Fruit fly (Drosophila melanogaster) whole organism, embryonic: ENCODE results near the gene CG31926.

ENCODE experiments used
- Antp ChIP-seq: fragments of 200-800 bp; sonication (Bioruptor generic); optimal IDR thresholded peaks from 3 replicates; lab custom pipeline; 2016; ENCODE audit warnings: missing biosample characterization, missing genetic modification characterization
- Atf3 ChIP-seq: fragments of 200-800 bp; sonication (Bioruptor generic); optimal IDR thresholded peaks from 3 replicates; lab custom pipeline; 2016; ENCODE audit warnings: missing biosample characterization, missing genetic modification characterization
- BtbVII ChIP-seq: fragments of 200-800 bp; sonication (Bioruptor generic); optimal IDR thresholded peaks from 3 replicates; lab custom pipeline; 2017; ENCODE audit warnings: missing biosample characterization, mild to moderate bottlenecking, missing genetic modification characterization
- CG10366 ChIP-seq: fragments of 200-800 bp; sonication (Bioruptor generic); IDR thresholded peaks from 2 replicates; pipeline ENCODE4 v1.3.6; 2022; ENCODE audit warnings: missing biosample characterization, missing genetic modification characterization
- CG10959 ChIP-seq: fragments of 200-800 bp; sonication (Bioruptor generic); IDR thresholded peaks from 2 replicates; pipeline ENCODE4 v1.3.6; 2022; ENCODE audit warnings: missing biosample characterization, missing genetic modification characterization
- CG11093 ChIP-seq: fragments of 200-800 bp; sonication (Bioruptor generic); IDR thresholded peaks from 3 replicates; pipeline ENCODE4 v1.3.6; 2022; ENCODE audit warnings: missing biosample characterization, missing genetic modification characterization
- CG11247 ChIP-seq: fragments of 200-800 bp; sonication (Bioruptor generic); IDR thresholded peaks from 2 replicates; pipeline ENCODE4 v1.3.6; 2022; ENCODE audit warnings: missing biosample characterization, missing genetic modification characterization
- CG11560 ChIP-seq: fragments of 200-800 bp; sonication (Bioruptor generic); IDR thresholded peaks from 3 replicates; pipeline ENCODE4 v1.3.6; 2022; ENCODE audit warnings: missing biosample characterization, missing genetic modification characterization
- CG14014 ChIP-seq: fragments of 200-800 bp; sonication (Bioruptor generic); IDR thresholded peaks from 2 replicates; pipeline ENCODE4 v1.3.6; 2022; ENCODE audit warnings: missing biosample characterization, missing genetic modification characterization
- CG14441 ChIP-seq: fragments of 200-800 bp; sonication (Bioruptor generic); IDR thresholded peaks from 2 replicates; pipeline ENCODE4 v1.3.6; 2022; ENCODE audit warnings: missing biosample characterization, missing genetic modification characterization
- CG15514 ChIP-seq: fragments of 200-800 bp; sonication (Bioruptor generic); optimal IDR thresholded peaks from 3 replicates; lab custom pipeline; 2017; ENCODE audit warnings: missing biosample characterization, missing genetic modification characterization, mild to moderate bottlenecking, moderate library complexity, missing genetic modification reagents
- CG16863 ChIP-seq: fragments of 200-800 bp; sonication (Bioruptor generic); optimal IDR thresholded peaks from 3 replicates; lab custom pipeline; 2016; ENCODE audit warnings: missing biosample characterization, missing genetic modification characterization
- CG17359 ChIP-seq: fragments of 200-800 bp; sonication (Bioruptor generic); optimal IDR thresholded peaks from 3 replicates; lab custom pipeline; 2018; ENCODE audit warnings: missing biosample characterization, mild to moderate bottlenecking, missing genetic modification characterization, moderate library complexity
- CG17829 ChIP-seq: fragments of 200-800 bp; optimal IDR thresholded peaks from 2 replicates; lab custom pipeline; 2019; ENCODE audit warnings: missing biosample characterization, mild to moderate bottlenecking, missing genetic modification characterization, moderate library complexity
- CG18599 ChIP-seq: fragments of 200-800 bp; sonication (Bioruptor generic); optimal IDR thresholded peaks from 3 replicates; lab custom pipeline; 2017; ENCODE audit warnings: missing biosample characterization, missing genetic modification characterization, mild to moderate bottlenecking, moderate library complexity, missing genetic modification reagents
- CG2678 ChIP-seq: fragments of 200-800 bp; sonication (Bioruptor generic); optimal IDR thresholded peaks from 3 replicates; lab custom pipeline; 2019; ENCODE audit warnings: missing biosample characterization, mild to moderate bottlenecking, missing genetic modification characterization, moderate library complexity
- CG2889 ChIP-seq: fragments of 200-800 bp; sonication (Bioruptor generic); IDR thresholded peaks from 3 replicates; pipeline ENCODE4 v1.3.6; 2022; ENCODE audit warnings: missing biosample characterization, missing genetic modification characterization
- CG32532 ChIP-seq: fragments of 200-800 bp; sonication (Bioruptor generic); IDR thresholded peaks from 2 replicates; pipeline ENCODE4 v1.3.6; 2022; ENCODE audit warnings: missing biosample characterization, missing genetic modification characterization
- CG4282 ChIP-seq: fragments of 200-800 bp; sonication (Bioruptor generic); optimal IDR thresholded peaks from 2 replicates; lab custom pipeline; 2016; ENCODE audit warnings: missing biosample characterization, missing genetic modification characterization
- CG6654 ChIP-seq: fragments of 200-800 bp; sonication (Bioruptor generic); optimal IDR thresholded peaks from 2 replicates; lab custom pipeline; 2017; ENCODE audit warnings: missing biosample characterization, mild to moderate bottlenecking, missing genetic modification characterization
- CG9215 ChIP-seq: fragments of 200-800 bp; sonication (Bioruptor generic); IDR thresholded peaks from 2 replicates; pipeline ENCODE4 v1.3.6; 2022; ENCODE audit warnings: missing biosample characterization, missing genetic modification characterization
- Camta ChIP-seq: fragments of 200-800 bp; sonication (Bioruptor generic); optimal IDR thresholded peaks from 2 replicates; lab custom pipeline; 2016; ENCODE audit warnings: missing biosample characterization, missing genetic modification characterization
- D19A ChIP-seq: fragments of 200-800 bp; optimal IDR thresholded peaks from 3 replicates; lab custom pipeline; 2019; ENCODE audit warnings: missing biosample characterization, mild to moderate bottlenecking, missing genetic modification characterization, moderate library complexity
- D19B ChIP-seq: fragments of 200-800 bp; sonication (Bioruptor generic); optimal IDR thresholded peaks from 2 replicates; lab custom pipeline; 2017; ENCODE audit warnings: missing biosample characterization, mild to moderate bottlenecking, missing genetic modification characterization
- Ets97D ChIP-seq: fragments of 200-800 bp; sonication (Bioruptor generic); optimal IDR thresholded peaks from 3 replicates; lab custom pipeline; 2016; ENCODE audit warnings: missing biosample characterization, missing genetic modification characterization
- Gug ChIP-seq: fragments of 200-800 bp; sonication (Bioruptor generic); IDR thresholded peaks from 4 replicates; pipeline ENCODE4 v1.3.6; 2022; ENCODE audit warnings: missing biosample characterization, missing genetic modification characterization
- Kr ChIP-seq: fragments of 200-800 bp; sonication (Bioruptor generic); optimal IDR thresholded peaks from 2 replicates; lab custom pipeline; 2017; ENCODE audit warnings: missing biosample characterization, mild to moderate bottlenecking, missing genetic modification characterization
- NFAT ChIP-seq: fragments of 200-800 bp; sonication (Bioruptor generic); IDR thresholded peaks from 2 replicates; pipeline ENCODE4 v1.3.6; 2022; ENCODE audit warnings: missing biosample characterization, missing genetic modification characterization
- Opbp ChIP-seq: fragments of 200-800 bp; sonication (Bioruptor generic); IDR thresholded peaks from 3 replicates; pipeline ENCODE4 v1.3.6; 2022; ENCODE audit warnings: missing biosample characterization, missing genetic modification characterization; ENCODE audit not compliant: partially characterized antibody
- Rfx ChIP-seq: fragments of 200-800 bp; sonication (Bioruptor generic); IDR thresholded peaks from 2 replicates; pipeline ENCODE4 v1.3.6; 2022; ENCODE audit warnings: missing biosample characterization, missing genetic modification characterization
- Side ChIP-seq: fragments of 200-800 bp; sonication (Bioruptor generic); optimal IDR thresholded peaks from 2 replicates; lab custom pipeline; 2016; ENCODE audit warnings: missing biosample characterization, missing genetic modification characterization
- Taf1 ChIP-seq: fragments of 200-800 bp; sonication (Bioruptor generic); IDR thresholded peaks from 2 replicates; pipeline ENCODE4 v1.3.6; 2022; ENCODE audit warnings: missing biosample characterization, missing genetic modification characterization
- chinmo ChIP-seq: fragments of 200-800 bp; sonication (Bioruptor generic); IDR thresholded peaks from 4 replicates; pipeline ENCODE4 v1.3.6; 2022; ENCODE audit warnings: missing biosample characterization, missing genetic modification characterization; ENCODE audit not compliant: partially characterized antibody
- dmrt11E ChIP-seq: fragments of 200-800 bp; sonication (Bioruptor generic); optimal IDR thresholded peaks from 3 replicates; lab custom pipeline; 2018; ENCODE audit warnings: missing biosample characterization, mild to moderate bottlenecking, missing genetic modification characterization, moderate library complexity
- fd102C ChIP-seq: fragments of 200-800 bp; sonication (Bioruptor generic); optimal IDR thresholded peaks from 2 replicates; lab custom pipeline; 2018; ENCODE audit warnings: missing biosample characterization, mild to moderate bottlenecking, missing genetic modification characterization, moderate library complexity
- gcm ChIP-seq: fragments of 200-800 bp; sonication (Bioruptor generic); optimal IDR thresholded peaks from 2 replicates; lab custom pipeline; 2019; ENCODE audit warnings: missing biosample characterization, mild to moderate bottlenecking, missing genetic modification characterization, moderate library complexity
- gem ChIP-seq: fragments of 200-800 bp; sonication (Bioruptor generic); optimal IDR thresholded peaks from 2 replicates; lab custom pipeline; 2019; ENCODE audit warnings: missing biosample characterization, mild to moderate bottlenecking, missing genetic modification characterization, moderate library complexity
- ind ChIP-seq: fragments of 200-800 bp; sonication (Bioruptor generic); optimal IDR thresholded peaks from 3 replicates; lab custom pipeline; 2016; ENCODE audit warnings: missing biosample characterization, missing genetic modification characterization
- lmd ChIP-seq: fragments of 200-800 bp; sonication (Bioruptor generic); IDR thresholded peaks from 2 replicates; pipeline ENCODE4 v1.3.6; 2022; ENCODE audit warnings: missing biosample characterization, missing genetic modification characterization
- lola ChIP-seq, 3 experiments: fragments of >200 bp in 2 of 3; fragments of 200-800 bp in 1 of 3; sonication (Bioruptor generic) in 1 of 3; optimal IDR thresholded peaks; 2 replicates each; lab custom pipeline; 2017 to 2019; ENCODE audit warnings: missing biosample characterization in 3 of 3, missing genetic modification characterization in 3 of 3, mild to moderate bottlenecking in 1 of 3, moderate library complexity in 1 of 3
- oc ChIP-seq: fragments of 200-800 bp; sonication (Bioruptor generic); optimal IDR thresholded peaks from 2 replicates; lab custom pipeline; 2018; ENCODE audit warnings: missing biosample characterization, mild to moderate bottlenecking, missing genetic modification characterization, moderate library complexity
- pum ChIP-seq: fragments of 200-800 bp; sonication (Bioruptor generic); optimal IDR thresholded peaks from 2 replicates; lab custom pipeline; 2016; ENCODE audit warnings: missing biosample characterization, missing genetic modification characterization
- run ChIP-seq: fragments of 200-800 bp; sonication (Bioruptor generic); optimal IDR thresholded peaks from 3 replicates; lab custom pipeline; 2018; ENCODE audit warnings: missing biosample characterization, mild to moderate bottlenecking, missing genetic modification characterization
- sens ChIP-seq: fragments of 200-800 bp; sonication (Bioruptor generic); peaks from one replicate; lab custom pipeline; 2016; ENCODE audit warnings: missing biosample characterization, missing genetic modification characterization
- so ChIP-seq: fragments of 200-800 bp; sonication (Bioruptor generic); IDR thresholded peaks from 3 replicates; pipeline ENCODE4 v1.3.6; 2022; ENCODE audit warnings: missing biosample characterization, missing genetic modification characterization
- sqz ChIP-seq: fragments of 200-800 bp; sonication (Bioruptor generic); optimal IDR thresholded peaks from 3 replicates; lab custom pipeline; 2018; ENCODE audit warnings: missing biosample characterization, mild to moderate bottlenecking, missing genetic modification characterization
- ssp ChIP-seq: fragments of 200-800 bp; sonication (Bioruptor generic); IDR thresholded peaks from 2 replicates; pipeline ENCODE4 v1.3.6; 2022; ENCODE audit warnings: missing biosample characterization, missing genetic modification characterization
- tio ChIP-seq: fragments of 200-800 bp; sonication (Bioruptor generic); optimal IDR thresholded peaks from 2 replicates; lab custom pipeline; 2017; ENCODE audit warnings: missing biosample characterization, missing genetic modification characterization, inconsistent platforms
- trem ChIP-seq: fragments of 200-800 bp; optimal IDR thresholded peaks from 3 replicates; lab custom pipeline; 2019; ENCODE audit warnings: missing biosample characterization, mild to moderate bottlenecking, missing genetic modification characterization, moderate library complexity
- vfl ChIP-seq: fragments of 200-800 bp; sonication (Bioruptor generic); optimal IDR thresholded peaks from 2 replicates; lab custom pipeline; 2016; ENCODE audit warnings: missing biosample characterization, missing genetic modification characterization
- vvl ChIP-seq: fragments of 200-800 bp; sonication (Bioruptor generic); IDR thresholded peaks from 2 replicates; pipeline ENCODE4 v1.3.6; 2022; ENCODE audit warnings: missing biosample characterization, missing genetic modification characterization

CG31926 gene

DNA sequence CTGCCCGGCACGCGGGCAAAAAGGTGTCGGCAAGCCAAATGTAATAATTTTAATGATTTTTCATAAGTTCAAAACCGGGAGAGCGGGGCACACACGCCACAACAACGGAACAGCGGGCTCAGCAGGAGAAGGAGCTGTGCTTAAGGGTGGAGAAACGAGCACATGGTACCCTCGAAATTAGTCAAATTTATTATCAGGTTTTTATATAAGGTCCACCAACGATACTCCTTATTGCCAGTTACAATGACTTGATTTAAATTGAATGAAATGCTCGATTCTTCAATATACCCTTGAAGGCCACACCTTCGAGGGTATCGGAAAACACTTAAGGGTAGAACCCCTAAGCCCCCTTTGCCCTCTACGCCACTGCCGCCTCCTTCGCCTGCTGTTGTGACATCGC lies 21.8 kb upstream of the CG31926 start (continued):
- TF ChIP-seq trem (peak; percentile 5), vvl (GFP tag; lab: Robert Waterston, UW) (peak; percentile 80), CG4282 (GFP tag; lab: Kevin White, UChicago) (no peak), gcm (GFP tag; lab: Kevin White, UChicago) (peak; percentile 41), Kr (GFP tag; lab: Kevin White, UChicago) (peak; percentile 19), ind (GFP tag; lab: Kevin White, UChicago) (peak; percentile 27), Side (GFP tag; lab: Kevin White, UChicago) (peak; percentile 35), ssp (peak; percentile 31; the same call in 1 of the 2 replicates), tio (GFP tag; lab: Kevin White, UChicago) (peak; percentile 25), CG9215 (GFP tag; lab: Robert Waterston, UW) (peak; percentile 44; the same call in 1 of the 2 replicates), CG11247 (peak; percentile 46; the same call in 1 of the 2 replicates), CG17829 (tag; lab: Kevin White, UChicago) (peak; percentile 70), D19A (tag; lab: Kevin White, UChicago) (peak; percentile 46), Ets97D (GFP tag; lab: Kevin White, UChicago) (no peak), CG11093 (GFP tag; lab: Robert Waterston, UW) (0 out of 3 replicates have a peak, but pooled peaks have one; percentile 48), fd102C (GFP tag; lab: Kevin White, UChicago) (no peak), Camta (peak; percentile 26), lola (GFP tag; optimal IDR thresholded peaks at IDR 0.05; lab: Kevin White, UChicago) (peak in 1 of 3 experiments; percentile 41), D19B (peak; percentile 78), oc (tag; lab: Kevin White, UChicago) (no peak), sens (GFP tag; lab: Kevin White, UChicago) (peak; percentile 85), dmrt11E (tag; lab: Kevin White, UChicago) (peak; percentile 66), Rfx (GFP tag; lab: Robert Waterston, UW) (peak; percentile 48; the same call in 1 of the 2 replicates), Gug (GFP tag; lab: Robert Waterston, UW) (peak; percentile 54; the same call in 2 of the 4 replicates), CG10366 (GFP tag; lab: Robert Waterston, UW) (peak; percentile 64), NFAT (GFP tag; lab: Robert Waterston, UW) (no peak), CG11560 (tag; lab: Robert Waterston, UW) (no peak), CG15514 (no peak), run (tag; lab: Kevin White, UChicago) (no peak), CG16863 (GFP tag; lab: Kevin White, UChicago) (no peak), CG10959 (GFP tag; lab: Robert Waterston, UW) (peak; percentile 80), CG14441 (0 out of 2 replicates have a peak, but pooled peaks have one; percentile 36), Opbp (GFP tag; lab: Robert Waterston, UW) (no peak), CG2678 (tag; lab: Kevin White, UChicago) (peak; percentile 47), Atf3 (GFP tag; lab: Kevin White, UChicago) (no peak), chinmo (GFP tag; lab: Robert Waterston, UW) (0 out of 4 replicates have a peak, but pooled peaks have one; percentile 56), vfl (GFP tag; lab: Kevin White, UChicago) (no peak), Antp (GFP tag; lab: Kevin White, UChicago) (peak; percentile 33), CG17359 (peak; percentile 22), CG6654 (GFP tag; lab: Kevin White, UChicago) (no peak), pum (GFP tag; lab: Kevin White, UChicago) (peak; percentile 29), Taf1 (GFP tag; lab: Robert Waterston, UW) (no peak), gem (tag; lab: Kevin White, UChicago) (peak; percentile 53), sqz (no peak), CG2889 (no peak), CG18599 (GFP tag; lab: Kevin White, UChicago) (peak; percentile 42), BtbVII (GFP tag; lab: Kevin White, UChicago) (no peak), lmd (GFP tag; lab: Robert Waterston, UW) (peak; percentile 69), CG14014 (GFP tag; lab: Robert Waterston, UW) (0 out of 2 replicates have a peak, but pooled peaks have one; percentile 35), CG32532 (GFP tag; lab: Robert Waterston, UW) (peak; percentile 45; the same call in 1 of the 2 replicates), so (peak; percentile 20; the same call in 1 of the 3 replicates)
